Fruit fly (Drosophila melanogaster): ENCODE measurements around the gene pst.

DNA sequence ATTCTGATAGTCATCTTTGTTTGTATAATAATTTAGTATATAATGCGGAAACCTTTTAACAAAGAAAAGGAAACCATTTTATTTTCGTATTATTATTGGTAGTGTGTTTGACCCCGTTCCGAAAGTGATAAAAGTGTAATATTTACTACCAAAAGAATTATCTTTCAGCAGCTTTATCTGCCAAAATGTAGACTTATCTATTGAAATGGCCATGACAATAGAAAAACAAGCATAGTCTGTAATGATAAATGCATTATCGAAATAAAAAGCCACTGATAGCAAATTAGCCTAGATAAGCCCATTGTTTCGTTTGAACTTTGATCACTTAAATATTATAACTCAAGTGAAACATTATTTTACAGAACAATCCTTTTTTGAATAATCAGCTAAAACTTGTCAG lies 16.1 kb upstream of the pst start:
- TF ChIP-seq lbe (GFP tag; optimal IDR thresholded peaks at IDR 0.05), result no peak
- no peak for TF ChIP-seq Mrtf (GFP tag; IDR thresholded peaks at IDR 0.05)
- TF ChIP-seq jigr1 (GFP tag; IDR thresholded peaks at IDR 0.05), result no peak

Measured in whole organism, embryonic.